Worm (Caenorhabditis elegans) whole organism, early embryonic: Measurements from ENCODE around the gene cebp-1.
"Not testable (repeated sequence)": the region's sequence is repeated elsewhere in the genome, so short reads cannot be mapped to it uniquely, and the experiment has no call there.

Experiments used
- B0310.2 ChIP-seq: sonication (generic microtip); optimal IDR thresholded peaks from 2 replicates; lab custom pipeline; 2016; ENCODE audit warnings: mild to moderate bottlenecking, missing genetic modification characterization, missing compliant biosample characterization
- F13C5.2 ChIP-seq: sonication (generic microtip); optimal IDR thresholded peaks from 2 replicates; lab custom pipeline; 2017; ENCODE audit warnings: mild to moderate bottlenecking, missing genetic modification characterization, inconsistent platforms, missing compliant biosample characterization
- aly-1 ChIP-seq: sonication (generic microtip); optimal IDR thresholded peaks from 2 replicates; lab custom pipeline; 2016; ENCODE audit warnings: missing genetic modification characterization, missing compliant biosample characterization
- ama-1 ChIP-seq: fragments of 150-350 bp; optimal IDR thresholded peaks from 2 replicates; lab custom pipeline; 2014
- ceh-13 ChIP-seq: fragments of 200-800 bp; sonication (Bioruptor generic); optimal IDR thresholded peaks from 2 replicates; lab custom pipeline; 2018; ENCODE audit warnings: mild to moderate bottlenecking, missing genetic modification characterization, missing compliant biosample characterization
- ceh-36 ChIP-seq: sonication (generic microtip); optimal IDR thresholded peaks from 2 replicates; lab custom pipeline; 2016; ENCODE audit warnings: missing genetic modification characterization, inconsistent platforms, missing compliant biosample characterization
- ets-7 ChIP-seq: sonication (generic microtip); optimal IDR thresholded peaks from 2 replicates; lab custom pipeline; 2016; ENCODE audit warnings: missing genotype, missing genetic modification characterization, missing compliant biosample characterization
- flt-1 ChIP-seq: fragments of 200-800 bp; sonication (Bioruptor generic); IDR thresholded peaks from 2 replicates; pipeline ENCODE4 v1.3.6; 2022; ENCODE audit warnings: missing genetic modification characterization, missing compliant biosample characterization
- hmbx-1 ChIP-seq: sonication (generic microtip); optimal IDR thresholded peaks from 2 replicates; lab custom pipeline; 2016; ENCODE audit warnings: mild to moderate bottlenecking, missing genetic modification characterization, missing compliant biosample characterization
- hmg-4 ChIP-seq: fragments of 200-800 bp; sonication (Bioruptor generic); optimal IDR thresholded peaks from 2 replicates; lab custom pipeline; 2018; ENCODE audit warnings: mild to moderate bottlenecking, missing genetic modification characterization, missing compliant biosample characterization
- hnd-1 ChIP-seq: sonication (generic microtip); optimal IDR thresholded peaks from 2 replicates; lab custom pipeline; 2016; ENCODE audit warnings: missing genetic modification characterization, missing compliant biosample characterization
- pes-1 ChIP-seq: fragments of 200-800 bp; sonication (Bioruptor generic); IDR thresholded peaks from 2 replicates; pipeline ENCODE4 v1.3.6; 2022; ENCODE audit warnings: missing genetic modification reagents, missing genetic modification characterization, missing compliant biosample characterization
- scrt-1 ChIP-seq: fragments of 200-800 bp; sonication (Bioruptor generic); IDR thresholded peaks from 2 replicates; pipeline ENCODE4 v1.3.6; 2022; ENCODE audit warnings: missing genetic modification characterization, missing compliant biosample characterization
- sea-1 ChIP-seq: fragments of 200-800 bp; sonication (Bioruptor generic); conservative IDR thresholded peaks from 2 replicates; pipeline ENCODE4 v1.3.6; 2022; ENCODE audit warnings: missing genetic modification characterization, missing compliant biosample characterization
- tbx-11 ChIP-seq: fragments of 200-800 bp; sonication (Bioruptor generic); IDR thresholded peaks from 2 replicates; pipeline ENCODE4 v1.3.6; 2022; ENCODE audit warnings: missing genetic modification characterization, missing compliant biosample characterization
- tbx-37 ChIP-seq: fragments of 200-800 bp; sonication (Bioruptor generic); conservative IDR thresholded peaks from 2 replicates; pipeline ENCODE4 v1.3.6; 2022; ENCODE audit warnings: missing genetic modification reagents, missing genetic modification characterization, missing compliant biosample characterization
- tra-4 ChIP-seq: sonication (generic microtip); optimal IDR thresholded peaks from 2 replicates; lab custom pipeline; 2017; ENCODE audit warnings: missing genetic modification characterization, missing compliant biosample characterization

The cebp-1 gene

DNA sequence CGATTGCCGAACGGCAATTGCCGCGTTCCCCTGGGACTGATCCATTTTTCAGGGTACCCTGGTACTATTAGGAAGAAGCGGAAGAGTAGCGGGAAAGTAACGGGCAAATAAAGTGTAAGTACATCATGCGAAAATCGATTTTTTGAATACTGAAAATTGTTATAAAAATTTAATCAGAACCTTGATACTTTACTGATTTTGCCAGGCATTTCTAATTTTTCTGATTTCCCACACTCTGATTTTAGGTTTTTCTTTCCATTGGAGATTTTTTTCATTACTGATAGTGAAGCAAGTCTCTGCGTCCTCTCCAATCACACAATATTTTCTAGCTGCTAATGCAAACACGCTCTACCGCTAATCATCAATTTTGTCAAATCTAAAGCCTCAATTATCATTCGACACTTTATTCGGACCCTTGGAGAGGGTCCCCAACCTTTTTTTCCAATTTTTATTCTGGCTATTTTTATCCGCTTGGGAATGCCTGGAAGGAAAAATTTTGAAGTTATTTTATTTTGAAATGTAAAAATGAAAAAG is 34.4 kb downstream of the cebp-1 start, which contains the start of gene F19G12.9:
F19G12.9 (plus strand) TSS at position 51 of the 534 bp plus-strand sequence.
- TF ChIP-seq ama-1 (no peak), tbx-11 (GFP tag; lab: Robert Waterston, UW) (no peak), F13C5.2 (no peak), hmbx-1 (no peak), flt-1 (no peak), aly-1 (tag; lab: Kevin White, UChicago) (no peak), ceh-36 (tag; lab: Kevin White, UChicago) (no peak), ceh-13 (GFP tag; lab: Kevin White, UChicago) (no peak)

DNA sequence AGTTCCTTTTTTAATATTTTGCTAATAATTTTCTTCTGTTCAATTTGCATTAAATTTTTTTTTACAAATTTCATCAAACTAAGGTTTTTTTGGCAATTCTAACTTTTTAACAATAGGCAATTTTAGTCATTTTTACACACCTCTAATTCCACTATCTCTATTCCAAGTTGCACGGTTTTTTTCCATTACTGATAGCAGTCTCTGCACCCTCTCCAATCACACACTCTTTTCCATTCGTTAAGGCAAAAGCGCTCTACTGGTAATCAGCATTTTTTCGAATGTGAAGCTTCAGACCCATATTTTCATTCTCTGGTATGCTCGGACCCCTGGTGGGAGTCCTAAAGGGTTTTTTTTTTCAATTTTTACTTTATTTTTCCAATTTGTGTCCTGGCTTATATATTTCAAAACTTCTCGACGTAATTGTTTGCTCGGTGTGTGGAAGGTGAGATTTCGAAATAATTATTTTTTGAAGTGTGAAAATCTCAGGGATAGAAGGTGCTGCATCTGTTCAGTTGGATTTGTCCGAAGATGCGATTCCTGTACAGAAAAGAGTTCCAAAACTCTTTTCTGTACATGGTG is 36.8 kb downstream of the cebp-1 start, which contains the start of the genes F19G12.4 and F19G12.8:
F19G12.4 (plus strand) TSS at position 529 of the 579 bp plus-strand sequence.
F19G12.8 (plus strand) TSS at position 545 of the 579 bp plus-strand sequence.
- TF ChIP-seq hmbx-1 (no peak), sea-1 (GFP tag; lab: Robert Waterston, UW) (no peak), scrt-1 (GFP tag; lab: Robert Waterston, UW) (no peak), tra-4 (no peak), tbx-11 (GFP tag; lab: Robert Waterston, UW) (no peak), hnd-1 (tag; lab: Kevin White, UChicago) (no peak), ceh-36 (tag; lab: Kevin White, UChicago) (no peak), aly-1 (tag; lab: Kevin White, UChicago) (no peak), ama-1 (no peak), flt-1 (no peak), pes-1 (no peak)

DNA sequence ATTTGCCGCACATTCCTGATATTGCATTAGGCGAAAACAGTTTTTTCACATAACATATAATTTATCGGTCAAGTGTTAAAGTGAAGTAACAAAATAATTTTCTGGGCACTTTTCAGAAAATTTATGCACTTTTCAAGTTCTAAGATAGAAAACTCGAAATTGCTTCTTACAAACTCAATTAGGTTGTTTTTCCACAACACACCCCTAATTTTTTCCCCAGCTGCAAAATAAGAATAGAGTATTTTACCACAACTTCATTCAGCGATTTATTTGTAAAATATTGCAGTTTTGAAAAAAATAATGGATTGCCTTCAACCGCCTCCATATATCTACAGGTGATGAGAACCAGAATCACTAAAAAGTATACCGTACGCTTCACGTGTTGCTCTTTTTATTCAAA is 40.8 kb downstream of the cebp-1 start, which contains the start of gene srh-19:
srh-19 (plus strand) TSS at position 301 of the 400 bp plus-strand sequence.
- TF ChIP-seq ama-1 (no peak), F13C5.2 (no peak), hnd-1 (tag; lab: Kevin White, UChicago) (no peak), tra-4 (no peak), ceh-13 (GFP tag; lab: Kevin White, UChicago) (no peak), hmg-4 (GFP tag; lab: Kevin White, UChicago) (no peak), tbx-11 (GFP tag; lab: Robert Waterston, UW) (no peak), hmbx-1 (no peak)

ce11 chrX:1410552-1410951 is 43.1 kb downstream of the cebp-1 start, which contains the start of gene abu-2:
Gene abu-2, minus strand, starts transcription at chrX:1410652.
- no peak for TF ChIP-seq tbx-11 (GFP tag; lab: Robert Waterston, UW)
- no peak for TF ChIP-seq tbx-37 (GFP tag; lab: Robert Waterston, UW)
- TF ChIP-seq hmbx-1: no peak
- no peak for TF ChIP-seq tra-4
- TF ChIP-seq flt-1: no peak
- no peak for TF ChIP-seq ama-1
- TF ChIP-seq scrt-1 (GFP tag; lab: Robert Waterston, UW): no peak
- no peak for TF ChIP-seq aly-1 (tag; lab: Kevin White, UChicago)
- no peak for TF ChIP-seq ceh-36 (tag; lab: Kevin White, UChicago)
- TF ChIP-seq sea-1 (GFP tag; lab: Robert Waterston, UW): no peak
- TF ChIP-seq hmg-4 (GFP tag; lab: Kevin White, UChicago): no peak
- TF ChIP-seq hnd-1 (tag; lab: Kevin White, UChicago): no peak
- no peak for TF ChIP-seq B0310.2 (tag; lab: Kevin White, UChicago)
- TF ChIP-seq ceh-13 (GFP tag; lab: Kevin White, UChicago): no peak
- TF ChIP-seq pes-1: no peak
- TF ChIP-seq F13C5.2: no peak

ce11 chrX:1409224-1409623 is 44.4 kb downstream of the cebp-1 start:
- TF ChIP-seq scrt-1 (GFP tag; lab: Robert Waterston, UW) (no peak), hmbx-1 (no peak), ets-7 (tag; lab: Kevin White, UChicago) (no peak), F13C5.2 (no peak), tbx-37 (GFP tag; lab: Robert Waterston, UW) (no peak), B0310.2 (tag; lab: Kevin White, UChicago) (no peak), ama-1 (no peak), tra-4 (no peak), aly-1 (tag; lab: Kevin White, UChicago) (no peak), tbx-11 (GFP tag; lab: Robert Waterston, UW) (no peak), pes-1 (no peak), ceh-36 (tag; lab: Kevin White, UChicago) (no peak)

DNA sequence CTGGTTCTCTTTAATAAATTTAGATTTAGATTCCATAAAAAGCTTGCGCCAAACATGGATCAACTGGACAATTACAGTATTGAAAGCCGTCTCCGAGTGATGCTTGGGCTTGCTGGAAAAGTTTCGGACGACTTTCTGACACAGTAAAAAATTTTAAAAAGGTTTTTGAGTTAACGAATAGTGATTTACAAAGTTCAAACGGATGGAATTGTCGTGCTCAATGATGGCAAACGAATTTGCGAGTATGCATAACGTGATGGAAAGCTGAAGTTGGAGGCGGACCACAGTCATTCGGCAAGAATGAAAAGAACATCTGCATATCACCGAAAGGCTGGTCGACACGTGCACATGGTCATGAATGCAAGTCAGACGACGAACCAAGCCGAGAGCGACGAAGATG is 49.7 kb downstream of the cebp-1 start, which contains the start of gene ZK402.1:
ZK402.1 (plus strand) TSS at position 301 of the 400 bp plus-strand sequence.
- TF ChIP-seq aly-1 (tag; lab: Kevin White, UChicago); tbx-37 (GFP tag; lab: Robert Waterston, UW); ceh-36 (tag; lab: Kevin White, UChicago): not testable (repeated sequence)

DNA sequence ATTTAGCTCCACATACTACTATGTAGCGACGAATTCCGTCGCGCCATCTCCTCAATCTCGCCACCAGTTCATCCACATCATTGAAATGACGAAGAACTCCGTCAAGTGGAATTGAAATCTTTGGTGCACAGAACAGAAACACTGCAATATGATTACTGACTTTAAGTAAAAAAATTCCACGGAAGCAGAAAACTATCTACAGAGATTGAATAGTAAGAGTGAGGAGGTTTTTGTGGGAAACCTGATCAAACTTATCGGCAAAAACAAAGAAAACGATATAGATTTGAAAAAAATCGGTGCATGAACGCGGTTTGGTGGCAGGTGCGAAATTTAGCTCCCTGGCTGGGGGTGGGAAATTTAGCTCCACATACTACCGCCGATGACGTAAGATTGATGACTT is 50.2 kb downstream of the cebp-1 start, which contains the start of gene ZK402.2:
ZK402.2 (plus strand) TSS at position 301 of the 400 bp plus-strand sequence.
- TF ChIP-seq ets-7 (tag; lab: Kevin White, UChicago); ama-1; scrt-1 (GFP tag; lab: Robert Waterston, UW): not testable (repeated sequence)
